Worm (Caenorhabditis elegans): ENCODE measurements around the gene osm-12.

osm-12 gene

DNA sequence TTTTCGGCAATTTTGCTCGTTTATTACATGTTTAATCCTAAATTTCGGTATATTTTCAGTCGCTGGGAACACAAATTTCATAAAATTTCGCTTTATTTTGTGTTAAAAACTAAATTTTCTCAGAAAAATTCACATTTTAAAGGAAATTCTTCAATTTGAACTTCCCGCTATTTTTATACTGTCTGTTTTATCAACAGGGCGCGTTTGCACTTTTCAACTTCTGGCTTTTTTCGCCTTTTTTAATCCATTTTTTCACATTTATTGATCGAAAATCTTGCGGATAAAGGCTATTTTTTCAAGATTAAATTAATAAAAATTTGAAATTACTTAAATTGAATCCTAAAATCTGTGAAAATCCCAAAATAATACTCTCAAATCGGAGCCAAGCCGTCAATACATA, 50.2 kb downstream of the osm-12 start:
- no peak for TF ChIP-seq snpc-1.2 (GFP tag; IDR thresholded peaks at IDR 0.05)
- TF ChIP-seq dve-1 (tag; optimal IDR thresholded peaks at IDR 0.05; ENCODE audit: insufficient read depth), result peak; percentile 21
- no peak for TF ChIP-seq zip-2 (tag; optimal IDR thresholded peaks at IDR 0.05)
- no peak for TF ChIP-seq spr-3 (GFP tag; optimal IDR thresholded peaks at IDR 0.05)
- peak; percentile 28 for TF ChIP-seq mep-1 (tag; optimal IDR thresholded peaks at IDR 0.05)
- TF ChIP-seq mdl-1 (tag; optimal IDR thresholded peaks at IDR 0.05), result no peak
- no peak for TF ChIP-seq F10B5.3 (tag; optimal IDR thresholded peaks at IDR 0.05)
- TF ChIP-seq mes-2 (tag; optimal IDR thresholded peaks at IDR 0.05; ENCODE audit: poor library complexity, severe bottlenecking), result peak; percentile 38
- TF ChIP-seq lin-29 (GFP tag; IDR thresholded peaks at IDR 0.05), result no peak
- TF ChIP-seq spr-1 (tag; optimal IDR thresholded peaks at IDR 0.05), result no peak
- TF ChIP-seq daf-19 (GFP tag; conservative IDR thresholded peaks at IDR 0.05), result no peak
- peak; percentile 91 for TF ChIP-seq dpl-1 (GFP tag; optimal IDR thresholded peaks at IDR 0.05)
- no peak for TF ChIP-seq gei-8 (GFP tag; optimal IDR thresholded peaks at IDR 0.05)
- TF ChIP-seq madf-9 (GFP tag; conservative IDR thresholded peaks at IDR 0.05), result no peak
- TF ChIP-seq daf-8 (GFP tag; IDR thresholded peaks at IDR 0.05), result no peak
- TF ChIP-seq lin-38 (GFP tag; IDR thresholded peaks at IDR 0.05), result peak; percentile 93
- no peak for TF ChIP-seq F49E8.2 (tag; optimal IDR thresholded peaks at IDR 0.05; ENCODE audit: borderline replicate concordance)
- no peak for TF ChIP-seq daf-16 (GFP tag; optimal IDR thresholded peaks at IDR 0.05)
- TF ChIP-seq daf-16 (tag; optimal IDR thresholded peaks at IDR 0.05), result no peak
- TF ChIP-seq lsy-2 (tag; optimal IDR thresholded peaks at IDR 0.05), result peak in 1 of 2 experiments; percentile 71
- TF ChIP-seq lin-15B (tag; optimal IDR thresholded peaks at IDR 0.05), result no peak
- no peak for TF ChIP-seq set-16 (GFP tag; IDR thresholded peaks at IDR 0.05)
- no peak for TF ChIP-seq daf-12 (tag; optimal IDR thresholded peaks at IDR 0.05)
- TF ChIP-seq madf-5 (GFP tag; IDR thresholded peaks at IDR 0.05), result no peak
- TF ChIP-seq hlh-30 (tag; optimal IDR thresholded peaks at IDR 0.05; ENCODE audit: insufficient read depth), result peak; percentile 5
- no peak for TF ChIP-seq nhr-111 (GFP tag; optimal IDR thresholded peaks at IDR 0.05)

DNA sequence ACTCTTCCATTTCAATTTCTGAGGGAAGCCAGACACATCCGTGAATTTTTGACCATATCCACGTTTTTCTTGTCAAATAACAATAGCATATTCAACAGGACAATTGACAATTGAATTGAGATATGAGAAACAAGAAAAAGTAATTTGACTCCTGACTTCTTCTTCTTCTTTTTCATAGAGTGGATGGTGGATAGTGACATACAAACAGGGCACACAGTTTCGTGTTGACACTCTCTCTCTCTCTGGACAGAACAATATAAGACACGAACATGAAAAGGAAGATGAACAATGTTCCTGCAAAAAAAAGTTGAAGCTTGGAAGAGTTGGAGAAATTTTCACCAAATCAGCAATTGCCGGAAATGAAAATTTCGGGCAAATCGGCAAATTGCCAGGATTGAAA, 51.2 kb downstream of the osm-12 start:
- no peak for TF ChIP-seq saeg-2 (GFP tag; IDR thresholded peaks at IDR 0.05)
- TF ChIP-seq rbr-2 (tag; optimal IDR thresholded peaks at IDR 0.05), result no peak
- no peak for TF ChIP-seq lim-7 (GFP tag; IDR thresholded peaks at IDR 0.05)
- no peak for TF ChIP-seq cey-2 (tag; optimal IDR thresholded peaks at IDR 0.05; ENCODE audit: borderline replicate concordance, insufficient read depth)
- no peak for TF ChIP-seq ceh-62 (tag; optimal IDR thresholded peaks at IDR 0.05)
- no peak for TF ChIP-seq ctbp-1 (GFP tag; IDR thresholded peaks at IDR 0.05)
- TF ChIP-seq fkh-10 (GFP tag; optimal IDR thresholded peaks at IDR 0.05), result no peak
- no peak for TF ChIP-seq nhr-42 (GFP tag; IDR thresholded peaks at IDR 0.05)

DNA sequence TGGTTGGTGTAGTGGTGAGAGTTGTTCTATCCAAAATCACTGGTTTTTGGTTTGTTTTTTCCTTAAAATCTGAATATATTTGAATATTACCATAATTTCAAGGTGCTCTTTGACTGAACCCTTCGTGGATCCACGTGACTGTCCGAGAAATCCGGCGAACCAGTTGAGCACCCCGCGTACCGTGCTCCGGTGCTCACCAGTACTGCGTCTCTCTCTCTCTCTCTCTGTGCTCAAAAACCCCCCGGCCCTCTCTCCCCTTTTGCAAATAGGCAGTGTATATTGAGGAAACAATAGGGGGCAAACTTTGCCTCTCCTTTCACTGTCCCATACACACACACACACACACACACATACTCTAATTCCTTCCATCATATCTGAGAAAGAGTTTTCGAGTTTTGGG, 52.4 kb downstream of the osm-12 start:
- TF ChIP-seq pha-4 (GFP tag; IDR thresholded peaks at IDR 0.05), result 0 out of 2 replicates have a peak, but pooled peaks have one; percentile 39
- TF ChIP-seq pha-4 (tag; optimal IDR thresholded peaks at IDR 0.05), result no peak
- peak; percentile 70 for TF ChIP-seq set-16 (GFP tag; IDR thresholded peaks at IDR 0.05)
- TF ChIP-seq unc-62 (GFP tag; optimal IDR thresholded peaks at IDR 0.05 in 1 of 2), result no peak
- TF ChIP-seq unc-62 (tag; optimal IDR thresholded peaks at IDR 0.05), result no peak

DNA sequence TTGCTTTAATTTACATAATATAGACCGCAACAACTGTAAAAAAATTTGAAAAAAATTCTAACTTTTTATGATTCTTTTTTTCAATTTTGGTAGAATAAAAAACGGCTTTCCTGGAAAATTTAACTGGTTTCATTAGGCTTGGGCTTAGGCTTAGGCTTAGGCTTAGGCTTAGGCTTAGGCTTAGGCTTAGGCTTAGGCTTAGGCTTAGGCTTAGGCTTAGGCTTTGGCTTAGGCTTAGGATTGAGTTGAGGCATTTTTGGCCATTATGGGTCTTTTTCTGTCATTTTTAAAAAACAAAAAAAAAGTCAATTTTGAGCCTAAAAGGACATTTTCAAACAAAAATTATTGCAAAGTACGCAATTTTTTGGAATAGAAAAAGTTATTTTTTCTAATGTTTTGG, 58.5 kb downstream of the osm-12 start:
- no peak for TF ChIP-seq Y48G9A.11 (GFP tag; IDR thresholded peaks at IDR 0.05)
- no peak for TF ChIP-seq tag-97 (GFP tag; IDR thresholded peaks at IDR 0.05)
- no peak for TF ChIP-seq egl-43 (GFP tag; IDR thresholded peaks at IDR 0.05)
- TF ChIP-seq mep-1 (tag; optimal IDR thresholded peaks at IDR 0.05), result no peak
- TF ChIP-seq nhr-28 (tag; optimal IDR thresholded peaks at IDR 0.05), result no peak
- no peak for TF ChIP-seq ceh-20 (GFP tag; IDR thresholded peaks at IDR 0.05)
- no peak for TF ChIP-seq hlh-11 (tag; optimal IDR thresholded peaks at IDR 0.05)
- TF ChIP-seq unc-39 (tag; optimal IDR thresholded peaks at IDR 0.05), result no peak
- TF ChIP-seq Y105C5A.15 (GFP tag; IDR thresholded peaks at IDR 0.05), result no peak
- no peak for TF ChIP-seq attf-4 (tag; optimal IDR thresholded peaks at IDR 0.05)
- no peak for TF ChIP-seq mxl-2 (GFP tag; conservative IDR thresholded peaks at IDR 0.05)
- TF ChIP-seq Y5F2A.4 (GFP tag; optimal IDR thresholded peaks at IDR 0.05), result no peak
- no peak for TF ChIP-seq cey-2 (tag; optimal IDR thresholded peaks at IDR 0.05; ENCODE audit: borderline replicate concordance, insufficient read depth)
- no peak for TF ChIP-seq lim-7 (GFP tag; IDR thresholded peaks at IDR 0.05)
- TF ChIP-seq nhr-11 (tag; optimal IDR thresholded peaks at IDR 0.05), result no peak
